Fruit fly (Drosophila melanogaster) whole organism, embryonic: Measurements from ENCODE around the gene tmod.

Experiments used
- ATbp ChIP-seq: fragments of 200-800 bp; sonication (Bioruptor generic); optimal IDR thresholded peaks from 2 replicates; lab custom pipeline; 2017; ENCODE audit warnings: missing biosample characterization, mild to moderate bottlenecking, missing genetic modification characterization, missing genetic modification reagents
- Ada2b ChIP-seq: fragments of 200-800 bp; sonication (Bioruptor generic); IDR thresholded peaks from 2 replicates; pipeline ENCODE4 v1.3.6; 2022; ENCODE audit warnings: missing biosample characterization, missing genetic modification characterization
- B-H1 ChIP-seq: fragments of 200-800 bp; sonication (Bioruptor generic); IDR thresholded peaks from 3 replicates; pipeline ENCODE4 v1.3.6; 2022; ENCODE audit warnings: missing biosample characterization, missing genetic modification characterization
- BEAF-32 ChIP-seq: fragments of 200-800 bp; sonication (Bioruptor generic); optimal IDR thresholded peaks from 3 replicates; lab custom pipeline; 2017; ENCODE audit warnings: missing biosample characterization, missing genetic modification characterization, mild to moderate bottlenecking, moderate library complexity, missing genetic modification reagents
- CG10979 ChIP-seq: fragments of 200-800 bp; sonication (Bioruptor generic); optimal IDR thresholded peaks from 2 replicates; lab custom pipeline; 2018; ENCODE audit warnings: missing biosample characterization, mild to moderate bottlenecking, missing genetic modification characterization, moderate library complexity
- CG11695 ChIP-seq: fragments of 200-800 bp; sonication (Bioruptor generic); IDR thresholded peaks from 3 replicates; pipeline ENCODE4 v1.3.6; 2022; ENCODE audit warnings: missing biosample characterization, missing genetic modification characterization
- CG14667 ChIP-seq: fragments of 200-800 bp; sonication (Bioruptor generic); IDR thresholded peaks from 2 replicates; pipeline ENCODE4 v1.3.6; 2022; ENCODE audit warnings: missing biosample characterization, missing genetic modification characterization
- CG15514 ChIP-seq: fragments of 200-800 bp; sonication (Bioruptor generic); optimal IDR thresholded peaks from 3 replicates; lab custom pipeline; 2017; ENCODE audit warnings: missing biosample characterization, missing genetic modification characterization, mild to moderate bottlenecking, moderate library complexity, missing genetic modification reagents
- CG15696 ChIP-seq: fragments of 200-800 bp; sonication (Bioruptor generic); optimal IDR thresholded peaks from 2 replicates; lab custom pipeline; 2019; ENCODE audit warnings: missing biosample characterization, mild to moderate bottlenecking, missing genetic modification characterization, moderate library complexity
- CG17802 ChIP-seq: fragments of 200-800 bp; sonication (Bioruptor generic); optimal IDR thresholded peaks from 2 replicates; lab custom pipeline; 2018; ENCODE audit warnings: missing biosample characterization, mild to moderate bottlenecking, missing genetic modification characterization, moderate library complexity
- CG18262 ChIP-seq: fragments of 200-800 bp; optimal IDR thresholded peaks from 3 replicates; lab custom pipeline; 2019; ENCODE audit warnings: missing biosample characterization, mild to moderate bottlenecking, missing genetic modification characterization, moderate library complexity
- CG18619 ChIP-seq: fragments of 200-800 bp; sonication (Bioruptor generic); optimal IDR thresholded peaks from 3 replicates; lab custom pipeline; 2017; ENCODE audit warnings: missing biosample characterization, mild to moderate bottlenecking, missing genetic modification characterization
- CG2199 ChIP-seq: fragments of 200-800 bp; sonication (Bioruptor generic); IDR thresholded peaks from 3 replicates; pipeline ENCODE4 v1.3.6; 2022; ENCODE audit warnings: missing biosample characterization, missing genetic modification characterization
- CG2712 ChIP-seq: fragments of 200-800 bp; optimal IDR thresholded peaks from 3 replicates; lab custom pipeline; 2019; ENCODE audit warnings: missing biosample characterization, mild to moderate bottlenecking, missing genetic modification characterization, moderate library complexity
- CG32767 ChIP-seq: fragments of 200-800 bp; sonication (Bioruptor generic); IDR thresholded peaks from 2 replicates; pipeline ENCODE4 v1.3.6; 2022; ENCODE audit warnings: missing biosample characterization, missing genetic modification characterization
- CG34422 ChIP-seq: fragments of 200-800 bp; sonication (Bioruptor generic); IDR thresholded peaks from 3 replicates; pipeline ENCODE4 v1.3.6; 2022; ENCODE audit warnings: missing biosample characterization, missing genetic modification characterization
- CG4617 ChIP-seq: fragments of 200-800 bp; sonication (Bioruptor generic); optimal IDR thresholded peaks from 3 replicates; lab custom pipeline; 2016; ENCODE audit warnings: missing biosample characterization, missing genetic modification characterization, borderline replicate concordance
- CG5953 ChIP-seq: fragments of 200-800 bp; sonication (Bioruptor generic); IDR thresholded peaks from 2 replicates; pipeline ENCODE4 v1.3.6; 2022; ENCODE audit warnings: missing biosample characterization, missing genetic modification characterization
- CG6654 ChIP-seq: fragments of 200-800 bp; sonication (Bioruptor generic); optimal IDR thresholded peaks from 2 replicates; lab custom pipeline; 2017; ENCODE audit warnings: missing biosample characterization, mild to moderate bottlenecking, missing genetic modification characterization
- CG7928 ChIP-seq: fragments of 200-800 bp; sonication (Bioruptor generic); optimal IDR thresholded peaks from 2 replicates; lab custom pipeline; 2017; ENCODE audit warnings: missing biosample characterization, mild to moderate bottlenecking, missing genetic modification characterization
- CG8281 ChIP-seq: fragments of 200-800 bp; sonication (Bioruptor generic); optimal IDR thresholded peaks from 2 replicates; lab custom pipeline; 2018; ENCODE audit warnings: missing biosample characterization, mild to moderate bottlenecking, missing genetic modification characterization, moderate library complexity
- CG8359 ChIP-seq: fragments of 200-800 bp; sonication (Bioruptor generic); optimal IDR thresholded peaks from 2 replicates; lab custom pipeline; 2017; ENCODE audit warnings: missing biosample characterization, mild to moderate bottlenecking, missing genetic modification characterization, borderline replicate concordance
- CG8478 ChIP-seq: fragments of >200 bp; optimal IDR thresholded peaks from 2 replicates; lab custom pipeline; 2018
- CG8765 ChIP-seq: fragments of 200-800 bp; sonication (Bioruptor generic); IDR thresholded peaks from 2 replicates; pipeline ENCODE4 v1.3.6; 2022; ENCODE audit warnings: missing biosample characterization, missing genetic modification characterization
- CG9609 ChIP-seq: fragments of 200-800 bp; sonication (Bioruptor generic); optimal IDR thresholded peaks from 3 replicates; lab custom pipeline; 2016; ENCODE audit warnings: missing biosample characterization, missing genetic modification characterization
- Chrac-16 ChIP-seq: fragments of 200-800 bp; sonication (Bioruptor generic); optimal IDR thresholded peaks from 3 replicates; lab custom pipeline; 2016; ENCODE audit warnings: missing biosample characterization, missing genetic modification characterization
- E2f1 ChIP-seq: fragments of 200-800 bp; sonication (Bioruptor generic); IDR thresholded peaks from 2 replicates; pipeline ENCODE4 v1.3.6; 2022; ENCODE audit warnings: missing biosample characterization, missing genetic modification characterization
- E2f2 ChIP-seq: fragments of 200-800 bp; sonication (Bioruptor generic); IDR thresholded peaks from 2 replicates; pipeline ENCODE4 v1.3.6; 2022; ENCODE audit warnings: missing biosample characterization, missing genetic modification characterization
- Mad ChIP-seq: fragments of 200-800 bp; sonication (Bioruptor generic); optimal IDR thresholded peaks from 2 replicates; lab custom pipeline; 2016; ENCODE audit warnings: missing biosample characterization, missing genetic modification characterization
- Usf ChIP-seq: fragments of 200-800 bp; sonication (Bioruptor generic); optimal IDR thresholded peaks from 2 replicates; lab custom pipeline; 2017; ENCODE audit warnings: missing genotype, missing biosample characterization, missing genetic modification characterization
- Vsx1 ChIP-seq: fragments of 200-800 bp; sonication (Bioruptor generic); optimal IDR thresholded peaks from 2 replicates; lab custom pipeline; 2017; ENCODE audit warnings: missing biosample characterization, mild to moderate bottlenecking, missing genetic modification characterization, missing genetic modification reagents
- ab ChIP-seq: fragments of 200-800 bp; sonication (Bioruptor generic); optimal IDR thresholded peaks from 2 replicates; lab custom pipeline; 2016; ENCODE audit warnings: missing biosample characterization, missing genetic modification characterization
- al ChIP-seq: fragments of 200-800 bp; sonication (Bioruptor generic); IDR thresholded peaks from 2 replicates; pipeline ENCODE4 v1.3.6; 2022; ENCODE audit warnings: missing biosample characterization, missing genetic modification characterization
- ara ChIP-seq: fragments of 200-800 bp; sonication (Bioruptor generic); IDR thresholded peaks from 2 replicates; pipeline ENCODE4 v1.3.6; 2022; ENCODE audit warnings: missing biosample characterization, missing genetic modification characterization
- bab2 ChIP-seq: fragments of 200-800 bp; sonication (Bioruptor generic); optimal IDR thresholded peaks from 2 replicates; lab custom pipeline; 2016; ENCODE audit warnings: missing biosample characterization, missing genetic modification characterization
- chif ChIP-seq, 2 experiments: fragments of 200-800 bp; sonication (Bioruptor generic); optimal IDR thresholded peaks; 3 replicates each; lab custom pipeline; 2016; ENCODE audit warnings: missing biosample characterization in 2 of 2, missing genetic modification characterization in 2 of 2
- chm ChIP-seq: fragments of 200-800 bp; sonication (Bioruptor generic); IDR thresholded peaks from 2 replicates; pipeline ENCODE4 v1.3.6; 2022; ENCODE audit warnings: missing biosample characterization, missing genetic modification characterization
- ewg ChIP-seq: fragments of 200-800 bp; sonication (Bioruptor generic); optimal IDR thresholded peaks from 3 replicates; lab custom pipeline; 2017; ENCODE audit warnings: mild to moderate bottlenecking, missing biosample characterization, missing genetic modification reagents, missing genetic modification characterization
- fd64A ChIP-seq: fragments of 200-800 bp; sonication (Bioruptor generic); optimal IDR thresholded peaks from 3 replicates; lab custom pipeline; 2018; ENCODE audit warnings: missing biosample characterization, mild to moderate bottlenecking, missing genetic modification characterization
- lbe ChIP-seq: fragments of 200-800 bp; sonication (Bioruptor generic); optimal IDR thresholded peaks from 2 replicates; lab custom pipeline; 2016; ENCODE audit warnings: missing biosample characterization, mild to moderate bottlenecking, missing genetic modification characterization
- mirr ChIP-seq: fragments of 200-800 bp; sonication (Bioruptor generic); optimal IDR thresholded peaks from 3 replicates; lab custom pipeline; 2018; ENCODE audit warnings: missing biosample characterization, mild to moderate bottlenecking, missing genetic modification characterization
- pan ChIP-seq, 4 experiments: fragments of >200 bp in 3 of 4; fragments of 200-800 bp in 1 of 4; sonication (Bioruptor generic) in 1 of 4; optimal IDR thresholded peaks in 3 of 4; IDR thresholded peaks in 1 of 4; 2 replicates each; pipeline versions ENCODE4 v1.3.6 to Lab custom; 2017 to 2022; ENCODE audit warnings: missing biosample characterization in 2 of 4, missing genetic modification characterization in 2 of 4, mixed read lengths in 1 of 4
- phol ChIP-seq: fragments of 200-800 bp; sonication (Bioruptor generic); optimal IDR thresholded peaks from 3 replicates; lab custom pipeline; 2018; ENCODE audit warnings: missing biosample characterization, mild to moderate bottlenecking, missing genetic modification characterization, moderate library complexity
- run ChIP-seq: fragments of 200-800 bp; sonication (Bioruptor generic); optimal IDR thresholded peaks from 3 replicates; lab custom pipeline; 2018; ENCODE audit warnings: missing biosample characterization, mild to moderate bottlenecking, missing genetic modification characterization
- schlank ChIP-seq: fragments of 200-800 bp; sonication (Bioruptor generic); optimal IDR thresholded peaks from 2 replicates; lab custom pipeline; 2018; ENCODE audit warnings: missing biosample characterization, mild to moderate bottlenecking, missing genetic modification characterization
- sd ChIP-seq: fragments of 200-800 bp; sonication (Bioruptor generic); optimal IDR thresholded peaks from 3 replicates; lab custom pipeline; 2018; ENCODE audit warnings: missing biosample characterization, mild to moderate bottlenecking, missing genetic modification characterization, moderate library complexity
- slbo ChIP-seq: fragments of 200-800 bp; sonication (Bioruptor generic); IDR thresholded peaks from 2 replicates; pipeline ENCODE4 v1.3.6; 2022; ENCODE audit warnings: missing biosample characterization, missing genetic modification characterization
- tx ChIP-seq: fragments of 200-800 bp; sonication (Bioruptor generic); optimal IDR thresholded peaks from 2 replicates; lab custom pipeline; 2016; ENCODE audit warnings: missing biosample characterization, missing genetic modification characterization
- unpg ChIP-seq: fragments of 200-800 bp; sonication (Bioruptor generic); optimal IDR thresholded peaks from 3 replicates; lab custom pipeline; 2018; ENCODE audit warnings: missing biosample characterization, mild to moderate bottlenecking, missing genetic modification characterization, moderate library complexity
- zen ChIP-seq: fragments of 200-800 bp; sonication (Bioruptor generic); optimal IDR thresholded peaks from 3 replicates; lab custom pipeline; 2018; ENCODE audit warnings: missing biosample characterization, mild to moderate bottlenecking, missing genetic modification characterization, moderate library complexity

Gene tmod

DNA sequence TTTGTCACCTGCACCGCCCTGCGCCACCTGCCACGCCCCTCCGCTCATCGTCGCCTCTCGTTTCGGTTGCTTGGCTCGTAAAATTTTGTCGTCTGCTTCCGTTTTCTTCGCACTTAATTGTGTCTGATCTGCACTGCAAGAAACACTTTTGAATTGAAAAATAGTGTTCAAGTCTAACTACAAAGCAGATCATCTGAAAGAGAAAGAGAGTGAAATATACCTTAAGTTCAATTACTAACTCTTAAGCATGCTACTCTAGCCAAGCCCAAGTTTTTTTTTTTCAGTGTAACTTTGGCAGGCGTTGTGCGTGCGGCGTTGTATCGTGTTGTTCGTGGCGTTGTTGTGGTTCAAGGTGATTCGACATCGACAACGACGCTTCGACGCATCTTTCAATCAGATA, 7.8 kb downstream of the tmod start (continued):
- TF ChIP-seq CG15514 (peak; percentile 87), CG11695 (GFP tag; lab: Robert Waterston, UW) (peak; percentile 87), CG8478 (lab: Kevin White, UChicago) (no peak), fd64A (peak; percentile 77), tx (GFP tag; lab: Kevin White, UChicago) (peak; percentile 91), CG8281 (tag; lab: Kevin White, UChicago) (peak; percentile 70), CG8359 (GFP tag; lab: Kevin White, UChicago) (peak; percentile 71), Mad (peak; percentile 88), E2f1 (peak; percentile 89), BEAF-32 (no peak), B-H1 (peak; percentile 91), zen (tag; lab: Kevin White, UChicago) (peak; percentile 80), CG7928 (GFP tag; lab: Kevin White, UChicago) (peak; percentile 75), phol (tag; lab: Kevin White, UChicago) (peak; percentile 89), Usf (peak; percentile 54), CG6654 (GFP tag; lab: Kevin White, UChicago) (peak; percentile 78), CG18619 (GFP tag; lab: Kevin White, UChicago) (peak; percentile 91), CG18262 (tag; lab: Kevin White, UChicago) (peak; percentile 83), CG17802 (tag; lab: Kevin White, UChicago) (peak; percentile 81), Ada2b (peak; percentile 95), lbe (GFP tag; lab: Kevin White, UChicago) (no peak), CG2199 (GFP tag; lab: Robert Waterston, UW) (peak; percentile 82; the same call in 2 of the 3 replicates), unpg (peak; percentile 93), sd (tag; lab: Kevin White, UChicago) (peak; percentile 69), E2f2 (GFP tag; lab: Robert Waterston, UW) (peak; percentile 69), run (tag; lab: Kevin White, UChicago) (peak; percentile 74), ewg (GFP tag; lab: Kevin White, UChicago) (peak; percentile 80), CG15696 (tag; lab: Kevin White, UChicago) (peak; percentile 63), CG2712 (tag; lab: Kevin White, UChicago) (peak; percentile 89), CG32767 (peak; percentile 78), ara (GFP tag; lab: Robert Waterston, UW) (peak; percentile 90), ab (GFP tag; lab: Kevin White, UChicago) (peak; percentile 79), CG34422 (GFP tag; lab: Robert Waterston, UW) (peak; percentile 94), CG9609 (GFP tag; lab: Kevin White, UChicago) (peak; percentile 92), pan (optimal IDR thresholded peaks at IDR 0.05; lab: Kevin White, UChicago) (no peak), pan (GFP tag; optimal IDR thresholded peaks at IDR 0.05 in 1 of 2, IDR thresholded peaks at IDR 0.05 in 1 of 2) (peak in 1 of 2 experiments; percentile 94), CG8765 (0 out of 2 replicates have a peak, but pooled peaks have one; percentile 58), ATbp (GFP tag; lab: Kevin White, UChicago) (peak; percentile 92), CG5953 (GFP tag; lab: Robert Waterston, UW) (peak; percentile 85), Chrac-16 (GFP tag; lab: Kevin White, UChicago) (peak; percentile 89), schlank (peak; percentile 89), chif (GFP tag; optimal IDR thresholded peaks at IDR 0.05; lab: Kevin White, UChicago) (peak; percentile 91 to 92), al (GFP tag; lab: Robert Waterston, UW) (peak; percentile 87), CG4617 (peak; percentile 83), Vsx1 (GFP tag; lab: Kevin White, UChicago) (peak; percentile 66), CG10979 (tag; lab: Kevin White, UChicago) (peak; percentile 86), CG14667 (peak; percentile 90), slbo (GFP tag; lab: Robert Waterston, UW) (peak; percentile 96), bab2 (GFP tag; lab: Kevin White, UChicago) (peak; percentile 95), chm (GFP tag; lab: Robert Waterston, UW) (peak; percentile 90), mirr (GFP tag; lab: Kevin White, UChicago) (peak; percentile 92)
